Fruit fly (Drosophila melanogaster) whole organism, embryonic: ENCODE results near the gene fwe.

Source experiments
- ATbp ChIP-seq: fragments of 200-800 bp; sonication (Bioruptor generic); optimal IDR thresholded peaks from 2 replicates; lab custom pipeline; 2017; ENCODE audit warnings: missing biosample characterization, mild to moderate bottlenecking, missing genetic modification characterization, missing genetic modification reagents
- CG11398 ChIP-seq: fragments of 200-800 bp; sonication (Bioruptor generic); optimal IDR thresholded peaks from 2 replicates; lab custom pipeline; 2016; ENCODE audit warnings: missing biosample characterization, missing genetic modification characterization
- CG12744 ChIP-seq: fragments of 200-800 bp; sonication (Bioruptor generic); optimal IDR thresholded peaks from 2 replicates; lab custom pipeline; 2016; ENCODE audit warnings: missing biosample characterization, missing genetic modification characterization
- CG12769 ChIP-seq: fragments of 200-800 bp; sonication (Bioruptor generic); optimal IDR thresholded peaks from 2 replicates; lab custom pipeline; 2019; ENCODE audit warnings: missing biosample characterization, mild to moderate bottlenecking, missing genetic modification characterization, moderate library complexity
- CG13624 ChIP-seq: fragments of 200-800 bp; sonication (Bioruptor generic); optimal IDR thresholded peaks from 2 replicates; lab custom pipeline; 2016; ENCODE audit warnings: missing biosample characterization, missing genetic modification characterization
- CG14014 ChIP-seq: fragments of 200-800 bp; sonication (Bioruptor generic); IDR thresholded peaks from 2 replicates; pipeline ENCODE4 v1.3.6; 2022; ENCODE audit warnings: missing biosample characterization, missing genetic modification characterization
- CG15073 ChIP-seq: fragments of 200-800 bp; sonication (Bioruptor generic); optimal IDR thresholded peaks from 2 replicates; lab custom pipeline; 2016; ENCODE audit warnings: missing biosample characterization, missing genetic modification characterization
- CG1529 ChIP-seq: fragments of 200-800 bp; sonication (Bioruptor generic); optimal IDR thresholded peaks from 3 replicates; lab custom pipeline; 2018; ENCODE audit warnings: missing biosample characterization, missing genetic modification characterization
- CG1832 ChIP-seq: fragments of 200-800 bp; sonication (Bioruptor generic); optimal IDR thresholded peaks from 2 replicates; lab custom pipeline; 2017; ENCODE audit warnings: missing biosample characterization, mild to moderate bottlenecking, missing genetic modification characterization, inconsistent platforms
- CG31388 ChIP-seq: fragments of 200-800 bp; sonication (Bioruptor generic); optimal IDR thresholded peaks from 2 replicates; lab custom pipeline; 2016; ENCODE audit warnings: missing biosample characterization, missing genetic modification characterization
- CG34376 ChIP-seq: fragments of 200-800 bp; sonication (Bioruptor generic); optimal IDR thresholded peaks from 2 replicates; lab custom pipeline; 2018; ENCODE audit warnings: missing biosample characterization, mild to moderate bottlenecking, missing genetic modification characterization
- CG34422 ChIP-seq: fragments of 200-800 bp; sonication (Bioruptor generic); IDR thresholded peaks from 3 replicates; pipeline ENCODE4 v1.3.6; 2022; ENCODE audit warnings: missing biosample characterization, missing genetic modification characterization
- CG4424 ChIP-seq: fragments of 200-800 bp; sonication (Bioruptor generic); optimal IDR thresholded peaks from 3 replicates; lab custom pipeline; 2016; ENCODE audit warnings: missing biosample characterization, missing genetic modification characterization
- CG6689 ChIP-seq: fragments of 200-800 bp; sonication (Bioruptor generic); IDR thresholded peaks from 2 replicates; pipeline ENCODE4 v1.3.6; 2022; ENCODE audit warnings: missing biosample characterization, missing genetic modification characterization
- CG6854 ChIP-seq: fragments of 200-800 bp; sonication (Bioruptor generic); optimal IDR thresholded peaks from 3 replicates; lab custom pipeline; 2017; ENCODE audit warnings: missing biosample characterization, mild to moderate bottlenecking, missing genetic modification characterization
- CG7745 ChIP-seq: fragments of 200-800 bp; sonication (Bioruptor generic); optimal IDR thresholded peaks from 2 replicates; lab custom pipeline; 2018; ENCODE audit warnings: missing biosample characterization, mild to moderate bottlenecking, missing genetic modification characterization, moderate library complexity
- CG8924 ChIP-seq: fragments of 200-800 bp; optimal IDR thresholded peaks from 3 replicates; lab custom pipeline; 2019; ENCODE audit warnings: missing biosample characterization, mild to moderate bottlenecking, missing genetic modification characterization, moderate library complexity
- Doc2 ChIP-seq: fragments of 200-800 bp; sonication (Bioruptor generic); IDR thresholded peaks from 2 replicates; pipeline ENCODE4 v1.3.6; 2022; ENCODE audit warnings: missing biosample characterization, missing genetic modification characterization
- Fer2 ChIP-seq: fragments of 200-800 bp; sonication (Bioruptor generic); optimal IDR thresholded peaks from 2 replicates; lab custom pipeline; 2018; ENCODE audit warnings: missing biosample characterization, mild to moderate bottlenecking, missing genetic modification characterization, moderate library complexity
- HHEX ChIP-seq: fragments of 200-800 bp; sonication (Bioruptor generic); optimal IDR thresholded peaks from 3 replicates; lab custom pipeline; 2017; ENCODE audit warnings: missing biosample characterization, mild to moderate bottlenecking, missing genetic modification characterization, missing genetic modification reagents
- HLH54F ChIP-seq: fragments of 200-800 bp; sonication (Bioruptor generic); optimal IDR thresholded peaks from 3 replicates; lab custom pipeline; 2016; ENCODE audit warnings: missing biosample characterization, missing genetic modification characterization
- HmgZ ChIP-seq: fragments of 200-800 bp; sonication (Bioruptor generic); optimal IDR thresholded peaks from 2 replicates; lab custom pipeline; 2018; ENCODE audit warnings: missing biosample characterization, mild to moderate bottlenecking, missing genetic modification characterization
- Hmr ChIP-seq: fragments of 200-800 bp; sonication (Bioruptor generic); optimal IDR thresholded peaks from 3 replicates; lab custom pipeline; 2017; ENCODE audit warnings: mild to moderate bottlenecking, missing biosample characterization, missing genetic modification reagents, missing genetic modification characterization
- Hr51 ChIP-seq, 2 experiments: fragments of 200-800 bp; sonication (Bioruptor generic); optimal IDR thresholded peaks; 2 replicates in 1 of 2; 3 replicates in 1 of 2; lab custom pipeline; 2016 to 2018; ENCODE audit warnings: missing biosample characterization in 2 of 2, missing genetic modification characterization in 2 of 2, mild to moderate bottlenecking in 1 of 2, moderate library complexity in 1 of 2
- MTF-1 ChIP-seq: fragments of 200-800 bp; sonication (Bioruptor generic); optimal IDR thresholded peaks from 2 replicates; lab custom pipeline; 2018; ENCODE audit warnings: missing biosample characterization, mild to moderate bottlenecking, missing genetic modification characterization, borderline replicate concordance
- Max ChIP-seq: fragments of 200-800 bp; sonication (Bioruptor generic); optimal IDR thresholded peaks from 2 replicates; lab custom pipeline; 2016; ENCODE audit warnings: missing biosample characterization, mild to moderate bottlenecking, missing genetic modification characterization
- Myb ChIP-seq: fragments of 200-800 bp; sonication (Bioruptor generic); optimal IDR thresholded peaks from 2 replicates; lab custom pipeline; 2016; ENCODE audit warnings: missing biosample characterization, missing genetic modification characterization
- Neu2 ChIP-seq: fragments of 200-800 bp; sonication (Bioruptor generic); optimal IDR thresholded peaks from 3 replicates; lab custom pipeline; 2016; ENCODE audit warnings: missing biosample characterization, missing genetic modification characterization, borderline replicate concordance
- Sin3A ChIP-seq: fragments of >200 bp; optimal IDR thresholded peaks from 2 replicates; lab custom pipeline; 2018
- ase ChIP-seq: fragments of 200-800 bp; sonication (Bioruptor generic); IDR thresholded peaks from 3 replicates; pipeline ENCODE4 v1.3.6; 2022; ENCODE audit warnings: missing biosample characterization, missing genetic modification characterization
- dmrt99B ChIP-seq: fragments of 200-800 bp; sonication (Bioruptor generic); optimal IDR thresholded peaks from 2 replicates; lab custom pipeline; 2018; ENCODE audit warnings: missing biosample characterization, mild to moderate bottlenecking, missing genetic modification characterization, moderate library complexity
- fu2 ChIP-seq: fragments of 200-800 bp; sonication (Bioruptor generic); optimal IDR thresholded peaks from 2 replicates; lab custom pipeline; 2016; ENCODE audit warnings: missing biosample characterization, missing genetic modification characterization
- gsb ChIP-seq: fragments of 200-800 bp; sonication (Bioruptor generic); IDR thresholded peaks from 2 replicates; pipeline ENCODE4 v1.3.6; 2022; ENCODE audit warnings: missing biosample characterization, missing genetic modification characterization
- jumu ChIP-seq: fragments of 200-800 bp; sonication (Bioruptor generic); optimal IDR thresholded peaks from 3 replicates; lab custom pipeline; 2016; ENCODE audit warnings: missing biosample characterization, missing genetic modification characterization
- kah ChIP-seq: fragments of 200-800 bp; sonication (Bioruptor generic); optimal IDR thresholded peaks from 2 replicates; lab custom pipeline; 2018; ENCODE audit warnings: missing biosample characterization, mild to moderate bottlenecking, missing genetic modification characterization
- klu ChIP-seq: fragments of 200-800 bp; sonication (Bioruptor generic); IDR thresholded peaks from 2 replicates; pipeline ENCODE4 v1.3.6; 2022; ENCODE audit warnings: missing biosample characterization, missing genetic modification characterization
- nmo ChIP-seq: fragments of 200-800 bp; sonication (Bioruptor generic); optimal IDR thresholded peaks from 2 replicates; lab custom pipeline; 2018; ENCODE audit warnings: missing biosample characterization, mild to moderate bottlenecking, missing genetic modification characterization, moderate library complexity
- nom ChIP-seq: fragments of 200-800 bp; sonication (Bioruptor generic); optimal IDR thresholded peaks from 2 replicates; lab custom pipeline; 2017; ENCODE audit warnings: missing biosample characterization, missing genetic modification characterization, mild to moderate bottlenecking, moderate library complexity, missing genetic modification reagents
- pita ChIP-seq: fragments of 200-800 bp; sonication (Bioruptor generic); optimal IDR thresholded peaks from 2 replicates; lab custom pipeline; 2017; ENCODE audit warnings: missing biosample characterization, mild to moderate bottlenecking, missing genetic modification characterization
- pros ChIP-seq: fragments of 200-800 bp; sonication (Bioruptor generic); optimal IDR thresholded peaks from 3 replicates; lab custom pipeline; 2019; ENCODE audit warnings: missing biosample characterization, mild to moderate bottlenecking, missing genetic modification characterization, moderate library complexity
- pum ChIP-seq: fragments of 200-800 bp; sonication (Bioruptor generic); optimal IDR thresholded peaks from 2 replicates; lab custom pipeline; 2016; ENCODE audit warnings: missing biosample characterization, missing genetic modification characterization
- pzg ChIP-seq: fragments of 200-800 bp; sonication (Bioruptor generic); optimal IDR thresholded peaks from 3 replicates; lab custom pipeline; 2018; ENCODE audit warnings: missing biosample characterization, mild to moderate bottlenecking, missing genetic modification characterization, moderate library complexity
- sna ChIP-seq: fragments of 200-800 bp; sonication (Bioruptor generic); IDR thresholded peaks from 2 replicates; pipeline ENCODE4 v1.3.6; 2022; ENCODE audit warnings: missing biosample characterization, missing genetic modification characterization; ENCODE audit not compliant: partially characterized antibody
- tap ChIP-seq: fragments of 200-800 bp; optimal IDR thresholded peaks from 3 replicates; lab custom pipeline; 2019; ENCODE audit warnings: missing biosample characterization, mild to moderate bottlenecking, missing genetic modification characterization, moderate library complexity
- tgo ChIP-seq: fragments of 200-800 bp; sonication (Bioruptor generic); IDR thresholded peaks from 3 replicates; pipeline ENCODE4 v1.3.6; 2022; ENCODE audit warnings: missing biosample characterization, missing genetic modification characterization
- unc-4 ChIP-seq: fragments of 200-800 bp; sonication (Bioruptor generic); IDR thresholded peaks from 2 replicates; pipeline ENCODE4 v1.3.6; 2022; ENCODE audit warnings: missing biosample characterization, missing genetic modification characterization; ENCODE audit not compliant: partially characterized antibody
- wek ChIP-seq: fragments of 200-800 bp; sonication (Bioruptor generic); optimal IDR thresholded peaks from 3 replicates; lab custom pipeline; 2018; ENCODE audit warnings: missing biosample characterization, mild to moderate bottlenecking, missing genetic modification characterization, moderate library complexity
- yki ChIP-seq: fragments of >200 bp; optimal IDR thresholded peaks from 3 replicates; lab custom pipeline; 2018
- zen2 ChIP-seq: fragments of 200-800 bp; sonication (Bioruptor generic); IDR thresholded peaks from 3 replicates; pipeline ENCODE4 v1.3.6; 2022; ENCODE audit warnings: missing biosample characterization, missing genetic modification characterization; ENCODE audit not compliant: partially characterized antibody

The fwe gene

DNA sequence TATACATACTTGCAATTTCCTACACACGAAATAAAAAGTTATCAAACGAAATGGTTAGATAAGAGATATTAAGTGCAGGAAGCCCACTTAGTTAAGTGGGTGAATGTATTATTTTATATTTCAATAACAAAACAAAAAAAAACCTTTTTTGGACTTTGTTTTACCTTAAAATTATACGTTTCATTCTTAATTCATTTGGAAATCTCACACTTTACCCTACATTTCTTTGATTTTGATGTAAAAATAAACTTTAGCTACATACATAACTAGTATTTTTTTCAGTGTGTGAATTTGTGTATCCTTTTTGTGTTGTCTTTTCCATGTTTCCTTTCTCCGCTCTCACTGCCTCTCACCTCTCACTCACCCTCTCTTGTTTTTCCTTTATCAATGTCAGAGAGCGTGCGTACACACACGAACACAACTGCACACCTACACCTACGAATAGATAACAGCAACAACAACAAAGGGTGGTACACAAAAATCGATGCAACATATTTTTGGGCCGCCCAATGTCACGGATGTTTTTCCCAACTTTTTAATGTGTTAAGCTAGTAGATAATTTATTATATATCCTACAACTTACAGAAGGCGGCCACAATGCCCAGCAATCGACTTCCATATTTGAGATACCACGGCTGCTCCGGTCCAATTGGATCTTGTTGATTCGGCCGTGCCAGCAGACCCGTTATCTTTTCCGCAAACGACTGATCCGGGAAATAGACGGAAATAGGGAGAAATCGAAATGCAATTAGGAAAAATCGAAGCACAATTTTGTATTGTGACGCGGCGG lies 662 bp downstream of the fwe start (continued):
- no peak for TF ChIP-seq CG7745 (tag; lab: Kevin White, UChicago)
- TF ChIP-seq Neu2, result no peak
- no peak for TF ChIP-seq tap (tag; lab: Kevin White, UChicago)
- TF ChIP-seq nom (GFP tag; lab: Kevin White, UChicago), result peak; percentile 66
- peak; percentile 12 for TF ChIP-seq CG1529 (GFP tag; lab: Kevin White, UChicago)
- TF ChIP-seq Doc2 (GFP tag; lab: Robert Waterston, UW), result no peak
- peak; percentile 6 for TF ChIP-seq Myb (GFP tag; lab: Kevin White, UChicago)
- TF ChIP-seq CG11398 (GFP tag; lab: Kevin White, UChicago), result peak; percentile 59
- TF ChIP-seq jumu (GFP tag; lab: Kevin White, UChicago), result peak; percentile 19
- TF ChIP-seq pros (GFP tag; lab: Kevin White, UChicago), result peak; percentile 16
- no peak for TF ChIP-seq zen2 (GFP tag; lab: Robert Waterston, UW)
- no peak for TF ChIP-seq CG12769 (tag; lab: Kevin White, UChicago)
- no peak for TF ChIP-seq pzg
- TF ChIP-seq CG4424 (GFP tag; lab: Kevin White, UChicago), result peak; percentile 68
- peak; percentile 84 for TF ChIP-seq dmrt99B (tag; lab: Kevin White, UChicago)
- peak; percentile 46 for TF ChIP-seq CG13624 (GFP tag; lab: Kevin White, UChicago)
- no peak for TF ChIP-seq Fer2 (tag; lab: Kevin White, UChicago)
- no peak for TF ChIP-seq HLH54F (GFP tag; lab: Kevin White, UChicago)
- TF ChIP-seq CG14014 (GFP tag; lab: Robert Waterston, UW), result peak; percentile 48; the same call in 1 of the 2 replicates
- TF ChIP-seq CG34376, result peak; percentile 46
- peak; percentile 39; the same call in 1 of the 3 replicates for TF ChIP-seq CG34422 (GFP tag; lab: Robert Waterston, UW)
- peak; percentile 4 for TF ChIP-seq CG31388 (GFP tag; lab: Kevin White, UChicago)
- TF ChIP-seq tgo (GFP tag; lab: Robert Waterston, UW), result peak; percentile 68; the same call in 2 of the 3 replicates
- peak; percentile 65 for TF ChIP-seq CG8924 (tag; lab: Kevin White, UChicago)
- TF ChIP-seq Max, result no peak
- no peak for TF ChIP-seq CG1832
- TF ChIP-seq gsb (GFP tag; lab: Robert Waterston, UW), result no peak
- TF ChIP-seq HmgZ (tag; lab: Kevin White, UChicago), result peak; percentile 39
- TF ChIP-seq ase (GFP tag; lab: Robert Waterston, UW), result 0 out of 3 replicates have a peak, but pooled peaks have one; percentile 5
- peak; percentile 69 for TF ChIP-seq HHEX (GFP tag; lab: Kevin White, UChicago)
- TF ChIP-seq CG12744 (GFP tag; lab: Kevin White, UChicago), result peak; percentile 34
- no peak for TF ChIP-seq klu (GFP tag; lab: Robert Waterston, UW)
- TF ChIP-seq pita (GFP tag; lab: Kevin White, UChicago), result no peak
- peak; percentile 70 for TF ChIP-seq yki (lab: Kevin White, UChicago)
- peak; percentile 64 for TF ChIP-seq CG6854
- peak; percentile 89 for TF ChIP-seq Hmr (GFP tag; lab: Kevin White, UChicago)
- TF ChIP-seq CG6689, result no peak; the same call in 1 of the 2 replicates
- TF ChIP-seq unc-4 (GFP tag; lab: Robert Waterston, UW), result no peak
- peak; percentile 22 for TF ChIP-seq fu2 (GFP tag; lab: Kevin White, UChicago)
- TF ChIP-seq pum (GFP tag; lab: Kevin White, UChicago), result peak; percentile 37
- peak; percentile 68 for TF ChIP-seq ATbp (GFP tag; lab: Kevin White, UChicago)
- TF ChIP-seq Sin3A (lab: Kevin White, UChicago), result no peak
- peak; percentile 71 for TF ChIP-seq nmo (GFP tag; lab: Kevin White, UChicago)
- peak; percentile 46 to 85 for TF ChIP-seq Hr51 (GFP tag; optimal IDR thresholded peaks at IDR 0.05; lab: Kevin White, UChicago)
- TF ChIP-seq CG15073 (GFP tag; lab: Kevin White, UChicago), result no peak
- no peak for TF ChIP-seq MTF-1 (GFP tag; lab: Kevin White, UChicago)
- no peak for TF ChIP-seq wek
- TF ChIP-seq sna, result no peak
- peak; percentile 19 for TF ChIP-seq kah (GFP tag; lab: Kevin White, UChicago)
